Worm (Caenorhabditis elegans) whole organism, L1 larva: Measurements from ENCODE around the gene Y41G9A.17.

Experiments
- aly-2 ChIP-seq: fragments of 150-350 bp; optimal IDR thresholded peaks from 2 replicates; lab custom pipeline; 2014; ENCODE audit warnings: missing biosample characterization, missing genetic modification characterization
- ceh-82 ChIP-seq, 3 experiments: fragments of 150-350 bp in 1 of 3; sonication (generic microtip) in 2 of 3; optimal IDR thresholded peaks; 2 replicates each; lab custom pipeline; 2014 to 2017; ENCODE audit warnings: missing biosample characterization in 3 of 3, missing genetic modification characterization in 3 of 3
- elt-3 ChIP-seq, 6 experiments: fragments of 150-350 bp in 1 of 6; sonication (generic microtip); optimal IDR thresholded peaks; 2 replicates each; lab custom pipeline; 2017 to 2018; ENCODE audit warnings: missing biosample characterization in 6 of 6, missing genetic modification characterization in 6 of 6, inconsistent platforms in 1 of 6
- isw-1 ChIP-seq: fragments of 200-800 bp; sonication (Bioruptor generic); IDR thresholded peaks from 2 replicates; pipeline ENCODE4 v1.3.6; 2022; ENCODE audit warnings: missing genetic modification characterization, missing compliant biosample characterization
- lin-15B ChIP-seq: fragments of 150-350 bp; sonication (generic microtip); optimal IDR thresholded peaks from 3 replicates; lab custom pipeline; 2014; ENCODE audit warnings: missing biosample characterization, missing genetic modification characterization
- mdl-1 ChIP-seq, 2 experiments: fragments of 150-350 bp; optimal IDR thresholded peaks; 2 replicates each; lab custom pipeline; 2014 to 2017; ENCODE audit warnings: missing biosample characterization in 2 of 2, missing genetic modification characterization in 2 of 2, inconsistent platforms in 1 of 2
- nhr-11 ChIP-seq: fragments of 150-350 bp; optimal IDR thresholded peaks from 2 replicates; lab custom pipeline; 2014; ENCODE audit warnings: missing biosample characterization, missing genetic modification characterization
- nhr-237 ChIP-seq: fragments of 150-350 bp; optimal IDR thresholded peaks from 2 replicates; lab custom pipeline; 2014; ENCODE audit warnings: missing biosample characterization, missing genetic modification characterization
- nhr-84 ChIP-seq: sonication (generic microtip); optimal IDR thresholded peaks from 2 replicates; lab custom pipeline; 2017; ENCODE audit warnings: missing biosample characterization, missing genetic modification characterization

DNA sequence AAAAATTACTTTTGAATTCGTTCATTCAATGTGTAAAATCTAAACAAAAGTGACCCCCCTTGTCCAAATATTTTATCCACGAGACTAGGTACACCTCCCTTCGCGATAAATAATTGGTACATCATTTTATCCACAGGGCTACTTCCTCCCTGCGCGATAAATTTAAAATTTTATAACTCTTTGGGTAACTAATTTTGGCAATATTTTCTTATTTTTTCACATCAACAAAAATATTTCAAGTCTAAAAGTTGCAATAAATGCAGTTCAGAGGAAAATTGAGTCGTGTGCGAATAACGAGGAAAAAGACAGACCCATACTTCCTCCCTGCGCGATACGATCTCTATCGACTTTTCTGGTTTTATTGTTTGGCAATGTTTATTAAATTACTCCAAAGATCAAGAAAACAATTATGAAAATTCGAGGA is 2.6 kb downstream of the Y41G9A.17 start:
- TF ChIP-seq elt-3 (tag; optimal IDR thresholded peaks at IDR 0.05; lab: Kevin White, UChicago) = peak in 5 of 6 experiments; percentile 16 to 99 (median 95)
- TF ChIP-seq nhr-11 (tag; lab: Kevin White, UChicago) = peak; percentile 99
- TF ChIP-seq nhr-84 = peak; percentile 64
- peak; percentile 98 to 99 (median 99) for TF ChIP-seq ceh-82 (tag; optimal IDR thresholded peaks at IDR 0.05; lab: Kevin White, UChicago)
- TF ChIP-seq lin-15B (tag; lab: Kevin White, UChicago) = no peak
- peak; percentile 99 for TF ChIP-seq aly-2 (tag; lab: Kevin White, UChicago)
- peak in 1 of 2 experiments; percentile 89 for TF ChIP-seq mdl-1 (tag; optimal IDR thresholded peaks at IDR 0.05; lab: Kevin White, UChicago)
- TF ChIP-seq isw-1 (GFP tag; lab: Robert Waterston, UW) = peak; percentile 93
- peak; percentile 99 for TF ChIP-seq nhr-237 (tag; lab: Kevin White, UChicago)
